Fruit fly (Drosophila melanogaster) whole organism, embryonic: Measurements from ENCODE around the gene CG4593.

ENCODE experiments used
- Atf3 ChIP-seq: fragments of 200-800 bp; sonication (Bioruptor generic); optimal IDR thresholded peaks from 3 replicates; lab custom pipeline; 2016; ENCODE audit warnings: missing biosample characterization, missing genetic modification characterization
- CG11695 ChIP-seq: fragments of 200-800 bp; sonication (Bioruptor generic); IDR thresholded peaks from 3 replicates; pipeline ENCODE4 v1.3.6; 2022; ENCODE audit warnings: missing biosample characterization, missing genetic modification characterization
- CG12659 ChIP-seq: fragments of 200-800 bp; sonication (Bioruptor generic); optimal IDR thresholded peaks from 3 replicates; lab custom pipeline; 2017; ENCODE audit warnings: mild to moderate bottlenecking, missing biosample characterization, missing genetic modification reagents, missing genetic modification characterization
- CG1529 ChIP-seq: fragments of 200-800 bp; sonication (Bioruptor generic); optimal IDR thresholded peaks from 3 replicates; lab custom pipeline; 2018; ENCODE audit warnings: missing biosample characterization, missing genetic modification characterization
- CG17359 ChIP-seq: fragments of 200-800 bp; sonication (Bioruptor generic); optimal IDR thresholded peaks from 3 replicates; lab custom pipeline; 2018; ENCODE audit warnings: missing biosample characterization, mild to moderate bottlenecking, missing genetic modification characterization, moderate library complexity
- CG31388 ChIP-seq: fragments of 200-800 bp; sonication (Bioruptor generic); optimal IDR thresholded peaks from 2 replicates; lab custom pipeline; 2016; ENCODE audit warnings: missing biosample characterization, missing genetic modification characterization
- CG3847 ChIP-seq: fragments of 200-800 bp; sonication (Bioruptor generic); IDR thresholded peaks from 2 replicates; pipeline ENCODE4 v1.3.6; 2022; ENCODE audit warnings: missing biosample characterization, missing genetic modification characterization
- CG43689 ChIP-seq: fragments of 200-800 bp; sonication (Bioruptor generic); IDR thresholded peaks from 2 replicates; pipeline ENCODE4 v1.3.6; 2022; ENCODE audit warnings: missing biosample characterization, missing genetic modification characterization
- CG4424 ChIP-seq: fragments of 200-800 bp; sonication (Bioruptor generic); optimal IDR thresholded peaks from 3 replicates; lab custom pipeline; 2016; ENCODE audit warnings: missing biosample characterization, missing genetic modification characterization
- CG5245 ChIP-seq: fragments of 200-800 bp; sonication (Bioruptor generic); optimal IDR thresholded peaks from 3 replicates; lab custom pipeline; 2016; ENCODE audit warnings: missing biosample characterization, missing genetic modification characterization
- CG6272 ChIP-seq: fragments of 200-800 bp; sonication (Bioruptor generic); IDR thresholded peaks from 2 replicates; pipeline ENCODE4 v1.3.6; 2022; ENCODE audit warnings: missing biosample characterization, missing genetic modification characterization
- CG9215 ChIP-seq: fragments of 200-800 bp; sonication (Bioruptor generic); IDR thresholded peaks from 2 replicates; pipeline ENCODE4 v1.3.6; 2022; ENCODE audit warnings: missing biosample characterization, missing genetic modification characterization
- CG9727 ChIP-seq: fragments of 200-800 bp; sonication (Bioruptor generic); optimal IDR thresholded peaks from 3 replicates; lab custom pipeline; 2017; ENCODE audit warnings: missing biosample characterization, mild to moderate bottlenecking, missing genetic modification characterization
- CG9932 ChIP-seq: fragments of 200-800 bp; sonication (Bioruptor generic); IDR thresholded peaks from 2 replicates; pipeline ENCODE4 v1.3.6; 2022; ENCODE audit warnings: missing biosample characterization, missing genetic modification characterization
- Dfd ChIP-seq, 2 experiments: fragments of >200 bp; optimal IDR thresholded peaks; 2 replicates each; lab custom pipeline; 2017; ENCODE audit warnings: missing biosample characterization in 2 of 2, missing genetic modification characterization in 2 of 2
- HmgD ChIP-seq: fragments of 200-800 bp; sonication (Bioruptor generic); optimal IDR thresholded peaks from 3 replicates; lab custom pipeline; 2016; ENCODE audit warnings: missing biosample characterization, missing genetic modification characterization
- Hmx ChIP-seq: fragments of 200-800 bp; sonication (Bioruptor generic); optimal IDR thresholded peaks from 2 replicates; lab custom pipeline; 2016; ENCODE audit warnings: missing biosample characterization, missing genetic modification characterization
- Hr39 ChIP-seq: fragments of >200 bp; optimal IDR thresholded peaks from 2 replicates; lab custom pipeline; 2017
- Lim3 ChIP-seq: fragments of 200-800 bp; sonication (Bioruptor generic); IDR thresholded peaks from 2 replicates; pipeline ENCODE4 v1.3.6; 2022; ENCODE audit warnings: missing biosample characterization, missing genetic modification characterization
- NFAT ChIP-seq: fragments of 200-800 bp; sonication (Bioruptor generic); IDR thresholded peaks from 2 replicates; pipeline ENCODE4 v1.3.6; 2022; ENCODE audit warnings: missing biosample characterization, missing genetic modification characterization
- Oli ChIP-seq: fragments of 200-800 bp; sonication (Bioruptor generic); optimal IDR thresholded peaks from 2 replicates; lab custom pipeline; 2018; ENCODE audit warnings: missing biosample characterization, mild to moderate bottlenecking, missing genetic modification characterization, moderate library complexity
- Pdp1 ChIP-seq, 2 experiments: fragments of 200-800 bp; sonication (Bioruptor generic); optimal IDR thresholded peaks; 3 replicates each; lab custom pipeline; 2016; ENCODE audit warnings: missing biosample characterization in 2 of 2, missing genetic modification characterization in 2 of 2, mild to moderate bottlenecking in 1 of 2, moderate library complexity in 1 of 2
- Sox100B ChIP-seq: fragments of 200-800 bp; sonication (Bioruptor generic); optimal IDR thresholded peaks from 3 replicates; lab custom pipeline; 2018; ENCODE audit warnings: missing biosample characterization, mild to moderate bottlenecking, missing genetic modification characterization
- Sox102F ChIP-seq: fragments of 200-800 bp; sonication (Bioruptor generic); optimal IDR thresholded peaks from 2 replicates; lab custom pipeline; 2018; ENCODE audit warnings: missing biosample characterization, mild to moderate bottlenecking, missing genetic modification characterization, moderate library complexity
- btn ChIP-seq: fragments of 200-800 bp; sonication (Bioruptor generic); optimal IDR thresholded peaks from 2 replicates; lab custom pipeline; 2016; ENCODE audit warnings: missing biosample characterization, missing genetic modification characterization
- chn ChIP-seq: fragments of 200-800 bp; sonication (Bioruptor generic); optimal IDR thresholded peaks from 2 replicates; lab custom pipeline; 2016; ENCODE audit warnings: missing biosample characterization, missing genetic modification characterization
- dimm ChIP-seq: fragments of 200-800 bp; sonication (Bioruptor generic); IDR thresholded peaks from 2 replicates; pipeline ENCODE4 v1.3.6; 2022; ENCODE audit warnings: missing biosample characterization, missing genetic modification characterization
- fru ChIP-seq: fragments of >200 bp; optimal IDR thresholded peaks from 2 replicates; lab custom pipeline; 2017
- gcm2 ChIP-seq: fragments of 200-800 bp; sonication (Bioruptor generic); optimal IDR thresholded peaks from 2 replicates; lab custom pipeline; 2016; ENCODE audit warnings: missing biosample characterization, missing genetic modification characterization
- gro ChIP-seq: fragments of 200-800 bp; sonication (Bioruptor generic); optimal IDR thresholded peaks from 2 replicates; lab custom pipeline; 2016; ENCODE audit warnings: missing biosample characterization, missing genetic modification characterization
- hkb ChIP-seq, 2 experiments: fragments of 200-800 bp in 1 of 2; fragments of >200 bp in 1 of 2; sonication (Bioruptor generic) in 1 of 2; IDR thresholded peaks in 1 of 2; optimal IDR thresholded peaks in 1 of 2; 2 replicates each; pipeline versions ENCODE4 v1.3.6 to Lab custom; 2017 to 2022; ENCODE audit warnings: missing biosample characterization in 1 of 2, missing genetic modification characterization in 1 of 2
- kah ChIP-seq: fragments of 200-800 bp; sonication (Bioruptor generic); optimal IDR thresholded peaks from 2 replicates; lab custom pipeline; 2018; ENCODE audit warnings: missing biosample characterization, mild to moderate bottlenecking, missing genetic modification characterization
- knrl ChIP-seq: fragments of 200-800 bp; sonication (Bioruptor generic); IDR thresholded peaks from 3 replicates; pipeline ENCODE4 v1.3.6; 2022; ENCODE audit warnings: missing biosample characterization, missing genetic modification characterization; ENCODE audit not compliant: partially characterized antibody
- odd ChIP-seq: fragments of 200-800 bp; sonication (Bioruptor generic); optimal IDR thresholded peaks from 2 replicates; lab custom pipeline; 2017; ENCODE audit warnings: missing biosample characterization, mild to moderate bottlenecking, missing genetic modification characterization
- onecut ChIP-seq: fragments of 200-800 bp; sonication (Bioruptor generic); IDR thresholded peaks from 2 replicates; pipeline ENCODE4 v1.3.6; 2022; ENCODE audit warnings: missing biosample characterization, missing genetic modification characterization
- otp ChIP-seq: fragments of 200-800 bp; sonication (Bioruptor generic); IDR thresholded peaks from 3 replicates; pipeline ENCODE4, ENCODE4 v1.3.6; 2022; ENCODE audit warnings: missing biosample characterization, missing genetic modification characterization
- pho ChIP-seq: fragments of 200-800 bp; sonication (Bioruptor generic); optimal IDR thresholded peaks from 2 replicates; lab custom pipeline; 2016; ENCODE audit warnings: missing biosample characterization, missing genetic modification characterization
- pros ChIP-seq: fragments of 200-800 bp; sonication (Bioruptor generic); optimal IDR thresholded peaks from 3 replicates; lab custom pipeline; 2019; ENCODE audit warnings: missing biosample characterization, mild to moderate bottlenecking, missing genetic modification characterization, moderate library complexity
- psq ChIP-seq: fragments of 200-800 bp; sonication (Bioruptor generic); optimal IDR thresholded peaks from 2 replicates; lab custom pipeline; 2017; ENCODE audit warnings: missing biosample characterization, missing genetic modification characterization
- pzg ChIP-seq: fragments of 200-800 bp; sonication (Bioruptor generic); optimal IDR thresholded peaks from 3 replicates; lab custom pipeline; 2018; ENCODE audit warnings: missing biosample characterization, mild to moderate bottlenecking, missing genetic modification characterization, moderate library complexity
- repo ChIP-seq: fragments of 200-800 bp; sonication (Bioruptor generic); optimal IDR thresholded peaks from 2 replicates; lab custom pipeline; 2016; ENCODE audit warnings: missing biosample characterization, missing genetic modification characterization
- shn ChIP-seq: fragments of 200-800 bp; sonication (Bioruptor generic); optimal IDR thresholded peaks from 3 replicates; lab custom pipeline; 2016; ENCODE audit warnings: missing biosample characterization, missing genetic modification characterization
- so ChIP-seq: fragments of 200-800 bp; sonication (Bioruptor generic); IDR thresholded peaks from 3 replicates; pipeline ENCODE4 v1.3.6; 2022; ENCODE audit warnings: missing biosample characterization, missing genetic modification characterization
- sqz ChIP-seq: fragments of 200-800 bp; sonication (Bioruptor generic); optimal IDR thresholded peaks from 3 replicates; lab custom pipeline; 2018; ENCODE audit warnings: missing biosample characterization, mild to moderate bottlenecking, missing genetic modification characterization
- ssp ChIP-seq: fragments of 200-800 bp; sonication (Bioruptor generic); IDR thresholded peaks from 2 replicates; pipeline ENCODE4 v1.3.6; 2022; ENCODE audit warnings: missing biosample characterization, missing genetic modification characterization
- stc ChIP-seq: fragments of 200-800 bp; sonication (Bioruptor generic); IDR thresholded peaks from 2 replicates; pipeline ENCODE4 v1.3.6; 2022; ENCODE audit warnings: missing biosample characterization, missing genetic modification characterization
- trem ChIP-seq: fragments of 200-800 bp; optimal IDR thresholded peaks from 3 replicates; lab custom pipeline; 2019; ENCODE audit warnings: missing biosample characterization, mild to moderate bottlenecking, missing genetic modification characterization, moderate library complexity
- unc-4 ChIP-seq: fragments of 200-800 bp; sonication (Bioruptor generic); IDR thresholded peaks from 2 replicates; pipeline ENCODE4 v1.3.6; 2022; ENCODE audit warnings: missing biosample characterization, missing genetic modification characterization; ENCODE audit not compliant: partially characterized antibody
- vnd ChIP-seq: fragments of 200-800 bp; sonication (Bioruptor generic); IDR thresholded peaks from 3 replicates; pipeline ENCODE4 v1.3.6; 2022; ENCODE audit warnings: missing biosample characterization, missing genetic modification characterization; ENCODE audit not compliant: partially characterized antibody

Gene CG4593

dm6 chrX:6969364-6970137 is 44.1 kb upstream of the CG4593 start, which contains the start of gene CG4586 (continued):
- TF ChIP-seq odd (GFP tag; lab: Kevin White, UChicago) (peak; percentile 96), CG31388 (peak; percentile 74), psq (GFP tag; lab: Kevin White, UChicago) (peak; percentile 54), CG17359 (tag; lab: Kevin White, UChicago) (peak; percentile 97), Sox102F (GFP tag; lab: Kevin White, UChicago) (peak; percentile 94), kah (GFP tag; lab: Kevin White, UChicago) (peak; percentile 84), CG5245 (GFP tag; lab: Kevin White, UChicago) (peak; percentile 92), unc-4 (GFP tag; lab: Robert Waterston, UW) (no peak), CG1529 (GFP tag; lab: Kevin White, UChicago) (peak; percentile 91)

- TF ChIP-seq CG6272 = no peak
- 0 out of 2 replicates have a peak, but pooled peaks have one; percentile 5 for TF ChIP-seq NFAT (GFP tag; lab: Robert Waterston, UW)
- no peak for TF ChIP-seq Hr39
- no peak for TF ChIP-seq Sox100B
- TF ChIP-seq CG11695 (GFP tag; lab: Robert Waterston, UW) = peak; percentile 12; the same call in 1 of the 3 replicates
- no peak for TF ChIP-seq CG43689 (GFP tag; lab: Robert Waterston, UW)
- TF ChIP-seq Pdp1 (GFP tag; optimal IDR thresholded peaks at IDR 0.05; lab: Kevin White, UChicago) = peak in 1 of 2 experiments; percentile 96
- TF ChIP-seq Lim3 = no peak
- TF ChIP-seq CG4424 (GFP tag; lab: Kevin White, UChicago) = peak; percentile 19
- TF ChIP-seq sqz = peak; percentile 2
- peak; percentile 50 for TF ChIP-seq CG12659 (GFP tag; lab: Kevin White, UChicago)
- peak; percentile 20 for TF ChIP-seq pho (GFP tag; lab: Kevin White, UChicago)
- TF ChIP-seq CG9215 = no peak
- TF ChIP-seq HmgD (GFP tag; lab: Kevin White, UChicago) = peak; percentile 21
- no peak for TF ChIP-seq onecut
- peak; percentile 44 for TF ChIP-seq gro (GFP tag; lab: Kevin White, UChicago)
- TF ChIP-seq btn = no peak
- no peak for TF ChIP-seq gcm2 (GFP tag; lab: Kevin White, UChicago)
- TF ChIP-seq chn (GFP tag; lab: Kevin White, UChicago) = peak; percentile 13
- no peak for TF ChIP-seq fru
- peak; percentile 43 for TF ChIP-seq CG3847 (GFP tag; lab: Robert Waterston, UW)
- TF ChIP-seq pros (GFP tag; lab: Kevin White, UChicago) = no peak
- peak; percentile 67 for TF ChIP-seq CG9932
- TF ChIP-seq Hmx = no peak
- TF ChIP-seq ssp (GFP tag; lab: Robert Waterston, UW) = no peak
- no peak for TF ChIP-seq Oli (tag; lab: Kevin White, UChicago)
- TF ChIP-seq so (GFP tag; lab: Robert Waterston, UW) = no peak
- no peak for TF ChIP-seq shn
- TF ChIP-seq knrl (GFP tag; lab: Robert Waterston, UW) = no peak; the same call in 2 of the 3 replicates
- TF ChIP-seq Atf3 (GFP tag; lab: Kevin White, UChicago) = no peak
- no peak for TF ChIP-seq dimm (GFP tag; lab: Robert Waterston, UW)
- no peak for TF ChIP-seq otp
- peak; percentile 41; the same call in 1 of the 2 replicates for TF ChIP-seq stc
- peak; percentile 82 for TF ChIP-seq pzg (GFP tag; lab: Kevin White, UChicago)
- TF ChIP-seq vnd (GFP tag; lab: Robert Waterston, UW) = no peak
- TF ChIP-seq repo = no peak
- no peak for TF ChIP-seq CG9727 (GFP tag; lab: Kevin White, UChicago)
- TF ChIP-seq Dfd (GFP tag; optimal IDR thresholded peaks at IDR 0.05; lab: Kevin White, UChicago) = no peak
- no peak for TF ChIP-seq hkb (optimal IDR thresholded peaks at IDR 0.05; lab: Kevin White, UChicago)
- peak; percentile 49; the same call in 1 of the 2 replicates for TF ChIP-seq hkb (GFP tag; IDR thresholded peaks at IDR 0.05; lab: Robert Waterston, UW)
- TF ChIP-seq trem (tag; lab: Kevin White, UChicago) = peak; percentile 46
These were observed 40.3 kb upstream of the CG4593 start, which contains the start of gene CG3040 for dm6 chrX:6973340-6973739. Gene CG3040 (minus strand): TSS chrX:6973393.
